Fruit fly (Drosophila melanogaster) whole organism, embryonic: ENCODE results near the gene CG7781.

ENCODE experiments used
- ATbp ChIP-seq: fragments of 200-800 bp; sonication (Bioruptor generic); optimal IDR thresholded peaks from 2 replicates; lab custom pipeline; 2017; ENCODE audit warnings: missing biosample characterization, mild to moderate bottlenecking, missing genetic modification characterization, missing genetic modification reagents
- Atf6 ChIP-seq: fragments of 200-800 bp; sonication (Bioruptor generic); IDR thresholded peaks from 2 replicates; pipeline ENCODE4 v1.3.6; 2022; ENCODE audit warnings: missing biosample characterization, missing genetic modification characterization
- B-H2 ChIP-seq: fragments of 200-800 bp; sonication (Bioruptor generic); optimal IDR thresholded peaks from 2 replicates; lab custom pipeline; 2018; ENCODE audit warnings: missing biosample characterization, mild to moderate bottlenecking, missing genetic modification characterization
- CG10959 ChIP-seq: fragments of 200-800 bp; sonication (Bioruptor generic); IDR thresholded peaks from 2 replicates; pipeline ENCODE4 v1.3.6; 2022; ENCODE audit warnings: missing biosample characterization, missing genetic modification characterization
- CG11247 ChIP-seq: fragments of 200-800 bp; sonication (Bioruptor generic); IDR thresholded peaks from 2 replicates; pipeline ENCODE4 v1.3.6; 2022; ENCODE audit warnings: missing biosample characterization, missing genetic modification characterization
- CG12104 ChIP-seq: fragments of 200-800 bp; sonication (Bioruptor generic); optimal IDR thresholded peaks from 3 replicates; lab custom pipeline; 2016; ENCODE audit warnings: missing biosample characterization, missing genetic modification characterization
- CG13894 ChIP-seq: fragments of 200-800 bp; sonication (Bioruptor generic); optimal IDR thresholded peaks from 3 replicates; lab custom pipeline; 2018; ENCODE audit warnings: missing biosample characterization, mild to moderate bottlenecking, missing genetic modification characterization, moderate library complexity
- CG15696 ChIP-seq: fragments of 200-800 bp; sonication (Bioruptor generic); optimal IDR thresholded peaks from 2 replicates; lab custom pipeline; 2019; ENCODE audit warnings: missing biosample characterization, mild to moderate bottlenecking, missing genetic modification characterization, moderate library complexity
- CG1602 ChIP-seq: fragments of 200-800 bp; sonication (Bioruptor generic); optimal IDR thresholded peaks from 3 replicates; lab custom pipeline; 2016; ENCODE audit warnings: missing biosample characterization, missing genetic modification characterization
- CG17186 ChIP-seq: fragments of 200-800 bp; sonication (Bioruptor generic); optimal IDR thresholded peaks from 3 replicates; lab custom pipeline; 2017; ENCODE audit warnings: missing biosample characterization, missing genetic modification reagents, missing genetic modification characterization
- CG17568 ChIP-seq: fragments of 200-800 bp; sonication (Bioruptor generic); optimal IDR thresholded peaks from 2 replicates; lab custom pipeline; 2018; ENCODE audit warnings: missing biosample characterization, mild to moderate bottlenecking, missing genetic modification characterization, moderate library complexity
- CG2678 ChIP-seq: fragments of 200-800 bp; sonication (Bioruptor generic); optimal IDR thresholded peaks from 3 replicates; lab custom pipeline; 2019; ENCODE audit warnings: missing biosample characterization, mild to moderate bottlenecking, missing genetic modification characterization, moderate library complexity
- CG2875 ChIP-seq: fragments of 200-800 bp; sonication (Bioruptor generic); optimal IDR thresholded peaks from 2 replicates; lab custom pipeline; 2017; ENCODE audit warnings: missing biosample characterization, mild to moderate bottlenecking, missing genetic modification characterization, missing genetic modification reagents
- CG30020 ChIP-seq: fragments of 200-800 bp; optimal IDR thresholded peaks from 2 replicates; lab custom pipeline; 2019; ENCODE audit warnings: missing biosample characterization, mild to moderate bottlenecking, missing genetic modification characterization, moderate library complexity
- CG34224 ChIP-seq: fragments of 200-800 bp; sonication (Bioruptor generic); IDR thresholded peaks from 3 replicates; pipeline ENCODE4 v1.3.6; 2022; ENCODE audit warnings: missing biosample characterization, missing genetic modification characterization; ENCODE audit not compliant: partially characterized antibody
- CG4424 ChIP-seq: fragments of 200-800 bp; sonication (Bioruptor generic); optimal IDR thresholded peaks from 3 replicates; lab custom pipeline; 2016; ENCODE audit warnings: missing biosample characterization, missing genetic modification characterization
- CG7271 ChIP-seq: fragments of 200-800 bp; sonication (Bioruptor generic); optimal IDR thresholded peaks from 2 replicates; lab custom pipeline; 2018; ENCODE audit warnings: missing biosample characterization, mild to moderate bottlenecking, missing genetic modification characterization, moderate library complexity
- CG8281 ChIP-seq: fragments of 200-800 bp; sonication (Bioruptor generic); optimal IDR thresholded peaks from 2 replicates; lab custom pipeline; 2018; ENCODE audit warnings: missing biosample characterization, mild to moderate bottlenecking, missing genetic modification characterization, moderate library complexity
- CG9876 ChIP-seq: fragments of 200-800 bp; sonication (Bioruptor generic); optimal IDR thresholded peaks from 2 replicates; lab custom pipeline; 2016; ENCODE audit warnings: missing biosample characterization, missing genetic modification characterization
- Camta ChIP-seq: fragments of 200-800 bp; sonication (Bioruptor generic); optimal IDR thresholded peaks from 2 replicates; lab custom pipeline; 2016; ENCODE audit warnings: missing biosample characterization, missing genetic modification characterization
- D ChIP-seq, 2 experiments: fragments of 200-800 bp in 1 of 2; fragments of >200 bp in 1 of 2; sonication (Bioruptor generic) in 1 of 2; optimal IDR thresholded peaks; 2 replicates in 1 of 2; 3 replicates in 1 of 2; lab custom pipeline; 2017; ENCODE audit warnings: mild to moderate bottlenecking in 1 of 2, missing biosample characterization in 1 of 2, missing genetic modification characterization in 1 of 2, missing genetic modification reagents in 1 of 2
- Dbx ChIP-seq: fragments of 200-800 bp; sonication (Bioruptor generic); IDR thresholded peaks from 3 replicates; pipeline ENCODE4 v1.3.6; 2022; ENCODE audit warnings: missing biosample characterization, missing genetic modification characterization
- GATAe ChIP-seq: fragments of 200-800 bp; sonication (Bioruptor generic); conservative IDR thresholded peaks from 2 replicates; pipeline ENCODE4 v1.3.6; 2022; ENCODE audit warnings: missing biosample characterization, missing genetic modification characterization
- HLHmδ ChIP-seq: fragments of 200-800 bp; sonication (Bioruptor generic); optimal IDR thresholded peaks from 2 replicates; lab custom pipeline; 2018; ENCODE audit warnings: missing biosample characterization, mild to moderate bottlenecking, missing genetic modification characterization, moderate library complexity
- Hey ChIP-seq: fragments of 200-800 bp; sonication (Bioruptor generic); optimal IDR thresholded peaks from 3 replicates; lab custom pipeline; 2018; ENCODE audit warnings: missing biosample characterization, mild to moderate bottlenecking, missing genetic modification characterization
- Hmx ChIP-seq: fragments of 200-800 bp; sonication (Bioruptor generic); optimal IDR thresholded peaks from 2 replicates; lab custom pipeline; 2016; ENCODE audit warnings: missing biosample characterization, missing genetic modification characterization
- Kr ChIP-seq: fragments of 200-800 bp; sonication (Bioruptor generic); optimal IDR thresholded peaks from 2 replicates; lab custom pipeline; 2017; ENCODE audit warnings: missing biosample characterization, mild to moderate bottlenecking, missing genetic modification characterization
- MBD-R2 ChIP-seq: fragments of 200-800 bp; sonication (Bioruptor generic); IDR thresholded peaks from 2 replicates; pipeline ENCODE4 v1.3.6; 2022; ENCODE audit warnings: missing biosample characterization, missing genetic modification characterization
- Opbp ChIP-seq: fragments of 200-800 bp; sonication (Bioruptor generic); IDR thresholded peaks from 3 replicates; pipeline ENCODE4 v1.3.6; 2022; ENCODE audit warnings: missing biosample characterization, missing genetic modification characterization; ENCODE audit not compliant: partially characterized antibody
- Side ChIP-seq: fragments of 200-800 bp; sonication (Bioruptor generic); optimal IDR thresholded peaks from 2 replicates; lab custom pipeline; 2016; ENCODE audit warnings: missing biosample characterization, missing genetic modification characterization
- Sry-β ChIP-seq: fragments of 200-800 bp; sonication (Bioruptor generic); optimal IDR thresholded peaks from 2 replicates; lab custom pipeline; 2018; ENCODE audit warnings: missing biosample characterization, mild to moderate bottlenecking, missing genetic modification characterization, moderate library complexity
- ab ChIP-seq: fragments of 200-800 bp; sonication (Bioruptor generic); optimal IDR thresholded peaks from 2 replicates; lab custom pipeline; 2016; ENCODE audit warnings: missing biosample characterization, missing genetic modification characterization
- ash1 ChIP-seq: fragments of 200-800 bp; sonication (Bioruptor generic); optimal IDR thresholded peaks from 2 replicates; lab custom pipeline; 2018; ENCODE audit warnings: missing biosample characterization, mild to moderate bottlenecking, missing genetic modification characterization
- crc ChIP-seq: fragments of 200-800 bp; sonication (Bioruptor generic); optimal IDR thresholded peaks from 2 replicates; lab custom pipeline; 2016; ENCODE audit warnings: missing biosample characterization, missing genetic modification characterization
- en ChIP-seq: fragments of 200-800 bp; sonication (Bioruptor generic); optimal IDR thresholded peaks from 2 replicates; lab custom pipeline; 2016; ENCODE audit warnings: missing biosample characterization, missing genetic modification characterization
- jumu ChIP-seq: fragments of 200-800 bp; sonication (Bioruptor generic); optimal IDR thresholded peaks from 3 replicates; lab custom pipeline; 2016; ENCODE audit warnings: missing biosample characterization, missing genetic modification characterization
- lov ChIP-seq, 2 experiments: fragments of 200-800 bp in 1 of 2; fragments of >200 bp in 1 of 2; sonication (Bioruptor generic) in 1 of 2; IDR thresholded peaks in 1 of 2; optimal IDR thresholded peaks in 1 of 2; 2 replicates in 1 of 2; 3 replicates in 1 of 2; pipeline versions ENCODE4 v1.3.6 to Lab custom; 2017 to 2022; ENCODE audit warnings: missing biosample characterization in 1 of 2, missing genetic modification characterization in 1 of 2
- luna ChIP-seq: fragments of 200-800 bp; sonication (Bioruptor generic); optimal IDR thresholded peaks from 2 replicates; lab custom pipeline; 2016; ENCODE audit warnings: missing biosample characterization, missing genetic modification characterization
- nerfin-2 ChIP-seq: fragments of 200-800 bp; sonication (Bioruptor generic); IDR thresholded peaks from 2 replicates; pipeline ENCODE4 v1.3.6; 2022; ENCODE audit warnings: missing biosample characterization, missing genetic modification characterization; ENCODE audit not compliant: partially characterized antibody
- pan ChIP-seq, 4 experiments: fragments of >200 bp in 3 of 4; fragments of 200-800 bp in 1 of 4; sonication (Bioruptor generic) in 1 of 4; optimal IDR thresholded peaks in 3 of 4; IDR thresholded peaks in 1 of 4; 2 replicates each; pipeline versions ENCODE4 v1.3.6 to Lab custom; 2017 to 2022; ENCODE audit warnings: missing biosample characterization in 2 of 4, missing genetic modification characterization in 2 of 4, mixed read lengths in 1 of 4
- pum ChIP-seq: fragments of 200-800 bp; sonication (Bioruptor generic); optimal IDR thresholded peaks from 2 replicates; lab custom pipeline; 2016; ENCODE audit warnings: missing biosample characterization, missing genetic modification characterization
- pzg ChIP-seq: fragments of 200-800 bp; sonication (Bioruptor generic); optimal IDR thresholded peaks from 3 replicates; lab custom pipeline; 2018; ENCODE audit warnings: missing biosample characterization, mild to moderate bottlenecking, missing genetic modification characterization, moderate library complexity
- sens ChIP-seq: fragments of 200-800 bp; sonication (Bioruptor generic); peaks from one replicate; lab custom pipeline; 2016; ENCODE audit warnings: missing biosample characterization, missing genetic modification characterization
- sim ChIP-seq: fragments of 200-800 bp; sonication (Bioruptor generic); IDR thresholded peaks from 2 replicates; pipeline ENCODE4 v1.3.6; 2022; ENCODE audit warnings: missing biosample characterization, missing genetic modification characterization
- slp2 ChIP-seq: fragments of 200-800 bp; sonication (Bioruptor generic); optimal IDR thresholded peaks from 2 replicates; lab custom pipeline; 2016; ENCODE audit warnings: missing biosample characterization, missing genetic modification characterization
- so ChIP-seq: fragments of 200-800 bp; sonication (Bioruptor generic); IDR thresholded peaks from 3 replicates; pipeline ENCODE4 v1.3.6; 2022; ENCODE audit warnings: missing biosample characterization, missing genetic modification characterization
- tgo ChIP-seq: fragments of 200-800 bp; sonication (Bioruptor generic); IDR thresholded peaks from 3 replicates; pipeline ENCODE4 v1.3.6; 2022; ENCODE audit warnings: missing biosample characterization, missing genetic modification characterization
- tna ChIP-seq: fragments of 200-800 bp; sonication (Bioruptor generic); IDR thresholded peaks from 2 replicates; pipeline ENCODE4 v1.3.6; 2022; ENCODE audit warnings: missing biosample characterization, missing genetic modification characterization; ENCODE audit not compliant: partially characterized antibody

The CG7781 gene

dm6 chr2L:8277561-8278201, 47.5 kb downstream of the CG7781 start (continued):
- TF ChIP-seq CG11247 (GFP tag; lab: Robert Waterston, UW) (peak; percentile 98), MBD-R2 (GFP tag; lab: Robert Waterston, UW) (peak; percentile 90), pan (optimal IDR thresholded peaks at IDR 0.05; lab: Kevin White, UChicago) (no peak), pan (GFP tag; optimal IDR thresholded peaks at IDR 0.05 in 1 of 2, IDR thresholded peaks at IDR 0.05 in 1 of 2) (peak in 1 of 2 experiments; percentile 99), D (optimal IDR thresholded peaks at IDR 0.05; lab: Kevin White, UChicago) (no peak), D (GFP tag; optimal IDR thresholded peaks at IDR 0.05; lab: Kevin White, UChicago) (peak; percentile 98), Atf6 (GFP tag; lab: Robert Waterston, UW) (peak; percentile 98), Opbp (GFP tag; lab: Robert Waterston, UW) (0 out of 3 replicates have a peak, but pooled peaks have one; percentile 44), ATbp (GFP tag; lab: Kevin White, UChicago) (peak; percentile 98), jumu (peak; percentile 73), CG8281 (tag; lab: Kevin White, UChicago) (peak; percentile 88), CG17186 (GFP tag; lab: Kevin White, UChicago) (peak; percentile 81), so (GFP tag; lab: Robert Waterston, UW) (peak; percentile 99), Hmx (no peak), ab (no peak), tna (GFP tag; lab: Robert Waterston, UW) (no peak; the same call in 1 of the 2 replicates), Dbx (GFP tag; lab: Robert Waterston, UW) (peak; percentile 95), CG9876 (GFP tag; lab: Kevin White, UChicago) (peak; percentile 58), slp2 (peak; percentile 84), Hey (tag; lab: Kevin White, UChicago) (peak; percentile 69), CG10959 (GFP tag; lab: Robert Waterston, UW) (peak; percentile 99), CG17568 (peak; percentile 96), CG30020 (tag; lab: Kevin White, UChicago) (peak; percentile 67), Sry-β (GFP tag; lab: Kevin White, UChicago) (peak; percentile 75), Kr (GFP tag; lab: Kevin White, UChicago) (peak; percentile 77), crc (GFP tag; lab: Kevin White, UChicago) (peak; percentile 83), Camta (GFP tag; lab: Kevin White, UChicago) (peak; percentile 95), B-H2 (peak; percentile 78), CG4424 (GFP tag; lab: Kevin White, UChicago) (peak; percentile 99), pum (GFP tag; lab: Kevin White, UChicago) (peak; percentile 0), CG15696 (tag; lab: Kevin White, UChicago) (peak; percentile 98), nerfin-2 (GFP tag; lab: Robert Waterston, UW) (no peak), ash1 (GFP tag; lab: Kevin White, UChicago) (peak; percentile 63), CG2678 (tag; lab: Kevin White, UChicago) (peak; percentile 98), sim (peak; percentile 99), CG7271 (peak; percentile 92), lov (optimal IDR thresholded peaks at IDR 0.05; lab: Kevin White, UChicago) (no peak), lov (GFP tag; IDR thresholded peaks at IDR 0.05; lab: Robert Waterston, UW) (peak; percentile 99), HLHmδ (peak; percentile 91), sens (GFP tag; lab: Kevin White, UChicago) (peak; percentile 99), en (GFP tag; lab: Kevin White, UChicago) (peak; percentile 78), tgo (GFP tag; lab: Robert Waterston, UW) (peak; percentile 99), GATAe (GFP tag; lab: Robert Waterston, UW) (peak; percentile 78), CG34224 (GFP tag; lab: Robert Waterston, UW) (no peak), pzg (GFP tag; lab: Kevin White, UChicago) (peak; percentile 0), luna (no peak), Side (GFP tag; lab: Kevin White, UChicago) (peak; percentile 92), CG12104 (peak; percentile 98), CG13894 (tag; lab: Kevin White, UChicago) (peak; percentile 87), CG1602 (GFP tag; lab: Kevin White, UChicago) (peak; percentile 99), CG2875 (GFP tag; lab: Kevin White, UChicago) (peak; percentile 99)
